Fruit fly (Drosophila melanogaster) Kc167 (cell line): ENCODE results near the gene CAH9.

Source experiments
- Myc ChIP-seq: fragments of >200 bp; optimal IDR thresholded peaks from 2 replicates; lab custom pipeline; 2017; ENCODE audit warnings: missing external identifiers
- insv ChIP-seq: fragments of >200 bp; optimal IDR thresholded peaks from 3 replicates; lab custom pipeline; 2018; ENCODE audit warnings: missing external identifiers
- psq ChIP-seq: fragments of >200 bp; optimal IDR thresholded peaks from 2 replicates; lab custom pipeline; 2017; ENCODE audit warnings: missing external identifiers

dm6 chr3R:27092843-27093242 is 13.1 kb downstream of the CAH9 start, which contains the start of gene CG14258:
- TF ChIP-seq Myc = no peak
- no peak for TF ChIP-seq psq (lab: Kevin White, UChicago)
- TF ChIP-seq insv (lab: Kevin White, UChicago) = no peak
